Worm (Caenorhabditis elegans) whole organism, L1 larva: ENCODE results near the gene srv-5.

Experiments used
- C04F5.9 ChIP-seq: sonication (generic microtip); optimal IDR thresholded peaks from 2 replicates; lab custom pipeline; 2016; ENCODE audit warnings: missing genetic modification characterization, missing compliant biosample characterization
- C34B4.2 ChIP-seq: sonication (generic microtip); optimal IDR thresholded peaks from 2 replicates; lab custom pipeline; 2017; ENCODE audit warnings: mild to moderate bottlenecking, missing genetic modification characterization, missing compliant biosample characterization
- aly-2 ChIP-seq: fragments of 150-350 bp; optimal IDR thresholded peaks from 2 replicates; lab custom pipeline; 2014; ENCODE audit warnings: missing biosample characterization, missing genetic modification characterization
- ceh-82 ChIP-seq, 3 experiments: fragments of 150-350 bp in 1 of 3; sonication (generic microtip) in 2 of 3; optimal IDR thresholded peaks; 2 replicates each; lab custom pipeline; 2014 to 2017; ENCODE audit warnings: missing biosample characterization in 3 of 3, missing genetic modification characterization in 3 of 3
- dsc-1 ChIP-seq: sonication (generic microtip); optimal IDR thresholded peaks from 2 replicates; lab custom pipeline; 2016; ENCODE audit warnings: mild to moderate bottlenecking, missing genetic modification characterization, missing compliant biosample characterization
- efl-1 ChIP-seq, 4 experiments: fragments of 150-350 bp; optimal IDR thresholded peaks in 3 of 4; peaks in 1 of 4; 1 replicate in 1 of 4; 2 replicates in 3 of 4; lab custom pipeline; 2014; ENCODE audit warnings: missing biosample characterization in 2 of 4, missing genetic modification characterization in 2 of 4, missing genetic modification reagents in 2 of 4
- ets-5 ChIP-seq: fragments of 200-800 bp; sonication (Bioruptor generic); IDR thresholded peaks from 2 replicates; pipeline ENCODE4 v1.3.6; 2022; ENCODE audit warnings: missing genetic modification characterization, missing compliant biosample characterization
- fkh-10 ChIP-seq: sonication (generic microtip); optimal IDR thresholded peaks from 2 replicates; lab custom pipeline; 2017; ENCODE audit warnings: missing biosample characterization, missing genetic modification reagents, missing genetic modification characterization
- fkh-4 ChIP-seq: sonication (generic microtip); optimal IDR thresholded peaks from 2 replicates; lab custom pipeline; 2016; ENCODE audit warnings: missing compliant biosample characterization, missing genetic modification characterization, borderline replicate concordance
- fos-1 ChIP-seq: fragments of 150-350 bp; optimal IDR thresholded peaks from 2 replicates; lab custom pipeline; 2014; ENCODE audit warnings: missing biosample characterization, missing genetic modification characterization
- grh-1 ChIP-seq: fragments of 200-800 bp; sonication (Bioruptor generic); IDR thresholded peaks from 2 replicates; pipeline ENCODE4 v1.3.6; 2022; ENCODE audit warnings: missing genetic modification reagents, missing genetic modification characterization, missing compliant biosample characterization
- isw-1 ChIP-seq: fragments of 200-800 bp; sonication (Bioruptor generic); IDR thresholded peaks from 2 replicates; pipeline ENCODE4 v1.3.6; 2022; ENCODE audit warnings: missing genetic modification characterization, missing compliant biosample characterization
- lin-13 ChIP-seq: fragments of 150-350 bp; optimal IDR thresholded peaks from 2 replicates; lab custom pipeline; 2014; ENCODE audit warnings: missing biosample characterization, missing genetic modification reagents, missing genetic modification characterization
- lin-14 ChIP-seq: fragments of 200-800 bp; sonication (Bioruptor generic); optimal IDR thresholded peaks from 2 replicates; lab custom pipeline; 2018; ENCODE audit warnings: mild to moderate bottlenecking, missing genetic modification characterization, moderate library complexity, missing compliant biosample characterization
- lin-35 ChIP-seq, 2 experiments: fragments of 150-350 bp; optimal IDR thresholded peaks; 2 replicates each; lab custom pipeline; 2014; ENCODE audit warnings: missing biosample characterization in 2 of 2, missing genetic modification characterization in 2 of 2, missing genetic modification reagents in 2 of 2
- lsy-2 ChIP-seq, 2 experiments: fragments of 150-350 bp; optimal IDR thresholded peaks; 2 replicates each; lab custom pipeline; 2014; ENCODE audit warnings: missing biosample characterization in 2 of 2, missing genetic modification characterization in 2 of 2
- mep-1 ChIP-seq: fragments of 150-350 bp; optimal IDR thresholded peaks from 2 replicates; lab custom pipeline; 2014; ENCODE audit warnings: missing biosample characterization, missing genetic modification characterization
- nhr-11 ChIP-seq: fragments of 150-350 bp; optimal IDR thresholded peaks from 2 replicates; lab custom pipeline; 2014; ENCODE audit warnings: missing biosample characterization, missing genetic modification characterization
- nhr-19 ChIP-seq: fragments of 200-800 bp; sonication (Bioruptor generic); conservative IDR thresholded peaks from 2 replicates; pipeline ENCODE4 v1.3.6; 2022; ENCODE audit warnings: missing genetic modification characterization, missing compliant biosample characterization
- nhr-20 ChIP-seq: sonication (generic microtip); optimal IDR thresholded peaks from 2 replicates; lab custom pipeline; 2016; ENCODE audit warnings: mild to moderate bottlenecking, missing genetic modification characterization, missing compliant biosample characterization
- nhr-47 ChIP-seq: sonication (generic microtip); optimal IDR thresholded peaks from 2 replicates; lab custom pipeline; 2016; ENCODE audit warnings: mild to moderate bottlenecking, missing genetic modification characterization, moderate library complexity, missing compliant biosample characterization
- nhr-71 ChIP-seq: sonication (generic microtip); optimal IDR thresholded peaks from 2 replicates; lab custom pipeline; 2016; ENCODE audit warnings: mild to moderate bottlenecking, missing genetic modification characterization, moderate library complexity, missing compliant biosample characterization
- nhr-84 ChIP-seq: sonication (generic microtip); optimal IDR thresholded peaks from 2 replicates; lab custom pipeline; 2017; ENCODE audit warnings: missing biosample characterization, missing genetic modification characterization
- nhr-90 ChIP-seq: sonication (generic microtip); optimal IDR thresholded peaks from 2 replicates; lab custom pipeline; 2016; ENCODE audit warnings: mild to moderate bottlenecking, missing genetic modification characterization, missing compliant biosample characterization; ENCODE audit not compliant: poor library complexity
- rnt-1 ChIP-seq: sonication (generic microtip); optimal IDR thresholded peaks from 2 replicates; lab custom pipeline; 2016; ENCODE audit warnings: mild to moderate bottlenecking, missing genetic modification characterization, moderate library complexity, missing compliant biosample characterization
- snu-23 ChIP-seq: sonication (generic microtip); optimal IDR thresholded peaks from 2 replicates; lab custom pipeline; 2016; ENCODE audit warnings: missing genetic modification characterization, missing compliant biosample characterization
- sup-37 ChIP-seq: fragments of 200-800 bp; sonication (Bioruptor generic); optimal IDR thresholded peaks from 2 replicates; lab custom pipeline; 2018; ENCODE audit warnings: mild to moderate bottlenecking, missing genetic modification characterization, missing compliant biosample characterization
- swsn-7 ChIP-seq: sonication (generic microtip); optimal IDR thresholded peaks from 2 replicates; lab custom pipeline; 2016; ENCODE audit warnings: missing genetic modification characterization, missing compliant biosample characterization
- ztf-4 ChIP-seq: fragments of 150-350 bp; optimal IDR thresholded peaks from 2 replicates; lab custom pipeline; 2014; ENCODE audit warnings: missing biosample characterization, missing genetic modification characterization

Gene srv-5

DNA sequence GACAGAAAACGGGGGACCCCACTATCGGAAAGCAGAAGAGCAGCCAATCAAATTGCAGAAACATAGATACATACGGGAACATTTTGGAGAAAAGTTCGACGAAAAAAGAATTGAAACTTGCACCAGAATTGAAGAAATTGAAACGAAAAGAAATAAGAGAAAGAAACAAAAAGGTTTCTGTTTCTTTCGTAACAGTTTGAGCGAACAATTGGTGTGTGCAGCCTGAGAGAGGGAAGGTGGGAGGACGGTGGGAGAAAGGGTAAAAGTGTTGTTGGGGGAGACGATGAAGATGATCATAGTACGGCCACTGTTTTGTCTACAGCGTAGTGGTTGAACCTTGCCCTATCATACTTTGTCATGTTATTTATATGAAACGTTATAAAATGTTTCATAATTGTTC is 42.8 kb downstream of the srv-5 start:
- TF ChIP-seq nhr-19 (GFP tag; lab: Robert Waterston, UW) (peak; percentile 48), nhr-90 (tag; lab: Kevin White, UChicago) (peak; percentile 2), snu-23 (GFP tag; lab: Kevin White, UChicago) (peak; percentile 38), nhr-11 (tag; lab: Kevin White, UChicago) (no peak), isw-1 (GFP tag; lab: Robert Waterston, UW) (no peak), lin-14 (GFP tag; lab: Kevin White, UChicago) (peak; percentile 59), nhr-71 (peak; percentile 33), rnt-1 (tag; lab: Kevin White, UChicago) (peak; percentile 44), efl-1 (optimal IDR thresholded peaks at IDR 0.05; lab: Kevin White, UChicago) (no peak), efl-1 (GFP tag; optimal IDR thresholded peaks at IDR 0.05 in 1 of 2; lab: Kevin White, UChicago) (no peak), fos-1 (no peak), nhr-20 (tag; lab: Kevin White, UChicago) (peak; percentile 26)

DNA sequence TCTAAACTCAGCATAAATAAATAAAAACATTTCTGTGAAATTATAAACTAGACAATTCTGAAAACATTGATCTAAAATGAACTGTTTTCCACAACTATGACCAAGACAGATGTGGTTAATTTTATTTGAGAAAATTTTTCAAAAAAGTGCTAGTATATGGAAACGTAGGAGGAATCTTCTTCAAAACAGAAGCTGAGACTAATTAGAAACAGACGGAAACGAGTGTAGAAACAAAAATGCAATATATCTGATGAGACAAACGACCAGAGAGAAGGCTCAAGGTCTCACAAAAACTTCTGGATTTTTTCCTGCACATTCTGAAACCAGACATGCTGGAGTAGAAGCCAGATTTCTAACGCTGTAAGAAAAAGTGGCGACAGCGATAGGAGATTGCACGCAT is 43.8 kb downstream of the srv-5 start:
- TF ChIP-seq sup-37 = no peak
- TF ChIP-seq fkh-4 (tag; lab: Kevin White, UChicago) = peak; percentile 86
- TF ChIP-seq dsc-1 (tag; lab: Kevin White, UChicago) = peak; percentile 96
- no peak for TF ChIP-seq nhr-84 (tag; lab: Kevin White, UChicago)
- no peak for TF ChIP-seq C04F5.9 (tag; lab: Kevin White, UChicago)
- TF ChIP-seq lin-35 (GFP tag; optimal IDR thresholded peaks at IDR 0.05; lab: Kevin White, UChicago) = no peak

DNA sequence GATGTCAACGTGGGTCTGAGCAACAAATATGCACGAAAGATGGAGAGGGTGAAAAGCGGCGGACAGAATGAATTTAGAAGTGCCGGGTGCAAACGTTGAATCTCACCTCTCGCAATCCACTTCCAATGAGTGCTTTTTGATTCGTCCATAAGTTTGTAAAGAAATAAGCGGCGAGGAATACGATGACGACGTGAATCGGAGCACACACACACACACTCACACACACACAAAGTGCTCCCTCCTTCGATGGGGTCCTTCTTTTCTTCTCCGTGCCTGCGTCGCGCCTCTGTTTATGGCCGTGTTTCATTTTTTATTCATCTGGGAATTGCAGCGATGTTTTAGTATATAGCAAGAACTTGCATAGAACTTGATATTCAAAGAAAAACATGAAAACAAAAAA is 45.3 kb downstream of the srv-5 start, which contains the start of gene paf-2:
Gene paf-2 (minus strand): TSS at position 290 of the 400 bp plus-strand sequence.
- TF ChIP-seq fkh-10 (peak; percentile 66), ceh-82 (tag; optimal IDR thresholded peaks at IDR 0.05; lab: Kevin White, UChicago) (peak in 1 of 3 experiments; percentile 19), nhr-47 (tag; lab: Kevin White, UChicago) (no peak), mep-1 (tag; lab: Kevin White, UChicago) (no peak), C34B4.2 (tag; lab: Kevin White, UChicago) (no peak), lin-14 (GFP tag; lab: Kevin White, UChicago) (peak; percentile 59), nhr-84 (tag; lab: Kevin White, UChicago) (no peak), aly-2 (tag; lab: Kevin White, UChicago) (peak; percentile 17), efl-1 (optimal IDR thresholded peaks at IDR 0.05; lab: Kevin White, UChicago) (no peak), efl-1 (GFP tag; optimal IDR thresholded peaks at IDR 0.05 in 1 of 2; lab: Kevin White, UChicago) (peak in 1 of 2 experiments; percentile 78), lsy-2 (tag; optimal IDR thresholded peaks at IDR 0.05; lab: Kevin White, UChicago) (no peak), ets-5 (no peak), fos-1 (no peak), C04F5.9 (tag; lab: Kevin White, UChicago) (no peak), grh-1 (GFP tag; lab: Robert Waterston, UW) (no peak)
- TF ChIP-seq, all 84 proteins: peak for 5

DNA sequence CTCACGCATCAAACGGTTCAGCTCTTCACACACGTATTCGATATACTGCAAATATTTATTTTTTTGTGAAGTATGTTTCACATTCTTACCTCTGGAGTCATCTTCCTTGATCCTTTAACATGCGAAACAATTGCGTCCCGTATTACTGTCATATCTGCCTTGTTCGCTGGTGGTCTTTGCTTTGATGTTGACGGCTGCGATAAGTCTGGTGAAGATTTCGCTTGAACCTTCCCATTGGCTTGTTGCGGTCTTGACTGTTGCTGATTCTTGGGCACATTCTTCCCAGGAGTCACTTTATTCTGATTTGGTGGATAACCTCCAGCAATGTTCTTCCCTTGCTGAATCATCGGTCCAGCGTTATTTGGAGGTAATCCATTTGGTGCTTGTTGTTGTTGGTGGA is 51.1 kb downstream of the srv-5 start:
- TF ChIP-seq swsn-7 (tag; lab: Kevin White, UChicago) (no peak), ztf-4 (tag; lab: Kevin White, UChicago) (no peak), lin-13 (GFP tag; lab: Kevin White, UChicago) (no peak)
